Fruit fly (Drosophila melanogaster): Measurements from ENCODE around the gene Cdk8.

Cdk8 gene

dm6 chr3L:9859624-9860023, 21.2 kb upstream of the Cdk8 start, which contains the start of gene CG10809 (continued):
- TF ChIP-seq Aef1 (GFP tag; IDR thresholded peaks at IDR 0.05) = peak; percentile 40; the same call in 2 of the 3 replicates
- peak; percentile 67 for TF ChIP-seq sens (GFP tag)
- peak; percentile 37 for TF ChIP-seq CG12155 (GFP tag; optimal IDR thresholded peaks at IDR 0.05)
- TF ChIP-seq stc (GFP tag; IDR thresholded peaks at IDR 0.05) = no peak
- no peak for TF ChIP-seq pb (GFP tag; optimal IDR thresholded peaks at IDR 0.05)
- TF ChIP-seq CG6765 (GFP tag; optimal IDR thresholded peaks at IDR 0.05) = no peak
- TF ChIP-seq fd64A (GFP tag; optimal IDR thresholded peaks at IDR 0.05) = no peak
- no peak for TF ChIP-seq gce (GFP tag; IDR thresholded peaks at IDR 0.05)
- peak; percentile 45 for TF ChIP-seq lbe (GFP tag; optimal IDR thresholded peaks at IDR 0.05)
- no peak for TF ChIP-seq CG1602 (GFP tag; optimal IDR thresholded peaks at IDR 0.05)
- no peak for TF ChIP-seq Nf-YB (GFP tag; optimal IDR thresholded peaks at IDR 0.05)
- TF ChIP-seq CG10654 (GFP tag; optimal IDR thresholded peaks at IDR 0.05) = peak; percentile 20
- no peak for TF ChIP-seq NK7.1 (GFP tag; optimal IDR thresholded peaks at IDR 0.05)
- no peak for TF ChIP-seq CG3407 (GFP tag; optimal IDR thresholded peaks at IDR 0.05)
- TF ChIP-seq esg (GFP tag; conservative IDR thresholded peaks at IDR 0.05) = no peak
- TF ChIP-seq Ada2b (GFP tag; IDR thresholded peaks at IDR 0.05) = no peak
- peak; percentile 21 for TF ChIP-seq Abd-B (GFP tag; optimal IDR thresholded peaks at IDR 0.05)
- no peak for TF ChIP-seq sr (GFP tag; IDR thresholded peaks at IDR 0.05)
- no peak for TF ChIP-seq gt (GFP tag; IDR thresholded peaks at IDR 0.05)
- peak; percentile 59 for TF ChIP-seq Dp (GFP tag; optimal IDR thresholded peaks at IDR 0.05)
- no peak for TF ChIP-seq eyg (GFP tag; optimal IDR thresholded peaks at IDR 0.05)
- no peak for TF ChIP-seq pros (GFP tag; optimal IDR thresholded peaks at IDR 0.05)
- no peak for TF ChIP-seq ssp (GFP tag; IDR thresholded peaks at IDR 0.05)
- TF ChIP-seq CG11247 (GFP tag; IDR thresholded peaks at IDR 0.05) = no peak
- TF ChIP-seq CG17829 (tag; optimal IDR thresholded peaks at IDR 0.05) = peak; percentile 42
- no peak for TF ChIP-seq pum (GFP tag; optimal IDR thresholded peaks at IDR 0.05)
- no peak for TF ChIP-seq CG18599 (GFP tag; optimal IDR thresholded peaks at IDR 0.05)
- no peak for TF ChIP-seq nom (GFP tag; optimal IDR thresholded peaks at IDR 0.05)
- TF ChIP-seq bcd (GFP tag; optimal IDR thresholded peaks at IDR 0.05) = peak; percentile 34
- peak; percentile 11 for TF ChIP-seq mam (GFP tag; optimal IDR thresholded peaks at IDR 0.05)
- TF ChIP-seq Hand (GFP tag; optimal IDR thresholded peaks at IDR 0.05) = no peak
- no peak for TF ChIP-seq E2f1 (GFP tag; IDR thresholded peaks at IDR 0.05)
- TF ChIP-seq CG6683 (GFP tag; optimal IDR thresholded peaks at IDR 0.05) = no peak
- no peak for TF ChIP-seq CG18476 (GFP tag; optimal IDR thresholded peaks at IDR 0.05)
- TF ChIP-seq MBD-R2 (GFP tag; IDR thresholded peaks at IDR 0.05) = peak; percentile 76
- TF ChIP-seq mld (GFP tag; IDR thresholded peaks at IDR 0.05; ENCODE audit: partially characterized antibody) = peak; percentile 68
- TF ChIP-seq Vsx1 (GFP tag; optimal IDR thresholded peaks at IDR 0.05) = no peak
- TF ChIP-seq Opbp (GFP tag; IDR thresholded peaks at IDR 0.05; ENCODE audit: partially characterized antibody) = peak; percentile 94
- TF ChIP-seq gsb (GFP tag; IDR thresholded peaks at IDR 0.05) = no peak
- no peak for TF ChIP-seq CG11085 (GFP tag; IDR thresholded peaks at IDR 0.05)
- no peak for TF ChIP-seq Tbp (GFP tag; optimal IDR thresholded peaks at IDR 0.05)
- peak; percentile 18 for TF ChIP-seq CG34376 (GFP tag; optimal IDR thresholded peaks at IDR 0.05)
- peak; percentile 48 for TF ChIP-seq CG32532 (GFP tag; IDR thresholded peaks at IDR 0.05)
- TF ChIP-seq dimm (GFP tag; IDR thresholded peaks at IDR 0.05) = no peak
- no peak for TF ChIP-seq Oli (tag; optimal IDR thresholded peaks at IDR 0.05)
- TF ChIP-seq ara (GFP tag; IDR thresholded peaks at IDR 0.05) = no peak
- TF ChIP-seq CG17328 (GFP tag; IDR thresholded peaks at IDR 0.05) = no peak
- no peak for TF ChIP-seq crc (GFP tag; optimal IDR thresholded peaks at IDR 0.05)
- no peak for TF ChIP-seq CG6854 (GFP tag; optimal IDR thresholded peaks at IDR 0.05)
- TF ChIP-seq CG12219 (GFP tag; optimal IDR thresholded peaks at IDR 0.05) = no peak
- no peak for TF ChIP-seq run (tag; optimal IDR thresholded peaks at IDR 0.05)
- TF ChIP-seq Dip2 (GFP tag; IDR thresholded peaks at IDR 0.05) = no peak
- no peak for TF ChIP-seq CG7745 (tag; optimal IDR thresholded peaks at IDR 0.05)

All from whole organism, embryonic.